Fruit fly (Drosophila melanogaster): ENCODE data around the gene PolA1.
A peak's percentile ranks its signal among the peaks of the same experiment; 100 is the strongest.

PolA1 gene

dm6 chr3R:21679310-21679709 is 7.8 kb upstream of the PolA1 start (continued):
- TF ChIP-seq dac (GFP tag; optimal IDR thresholded peaks at IDR 0.05) (no peak), CG6276 (GFP tag; optimal IDR thresholded peaks at IDR 0.05) (no peak), spab (GFP tag; optimal IDR thresholded peaks at IDR 0.05) (no peak), pdm3 (GFP tag; optimal IDR thresholded peaks at IDR 0.05) (peak; percentile 29), CG1621 (tag; optimal IDR thresholded peaks at IDR 0.05) (no peak), CG11762 (GFP tag; optimal IDR thresholded peaks at IDR 0.05; ENCODE audit: insufficient read depth) (peak; percentile 19), Eip78C (GFP tag) (peak; percentile 83), Smox (GFP tag; optimal IDR thresholded peaks at IDR 0.05) (peak; percentile 17), Sox14 (GFP tag; optimal IDR thresholded peaks at IDR 0.05) (peak; percentile 13), CG6808 (GFP tag; optimal IDR thresholded peaks at IDR 0.05) (peak; percentile 27), svp (GFP tag) (no peak), CG34406 (GFP tag; optimal IDR thresholded peaks at IDR 0.05) (peak; percentile 19)

- no peak for TF ChIP-seq Hr38 (GFP tag; optimal IDR thresholded peaks at IDR 0.05)
- no peak for TF ChIP-seq CG8632 (GFP tag; optimal IDR thresholded peaks at IDR 0.05)
- TF ChIP-seq CG16779 (tag; optimal IDR thresholded peaks at IDR 0.05), result no peak
- no peak for TF ChIP-seq fd59A (GFP tag; optimal IDR thresholded peaks at IDR 0.05)
- TF ChIP-seq acj6 (GFP tag; optimal IDR thresholded peaks at IDR 0.05), result no peak
- no peak for TF ChIP-seq CG34406 (GFP tag; optimal IDR thresholded peaks at IDR 0.05)
- no peak for TF ChIP-seq spab (GFP tag; optimal IDR thresholded peaks at IDR 0.05)
- TF ChIP-seq Met (GFP tag; optimal IDR thresholded peaks at IDR 0.05), result no peak
- TF ChIP-seq esn (GFP tag; optimal IDR thresholded peaks at IDR 0.05), result no peak
- TF ChIP-seq Sox15 (GFP tag; optimal IDR thresholded peaks at IDR 0.05), result no peak
- TF ChIP-seq CG11902 (GFP tag; optimal IDR thresholded peaks at IDR 0.05), result no peak
- no peak for TF ChIP-seq OdsH (GFP tag; optimal IDR thresholded peaks at IDR 0.05)
- no peak for TF ChIP-seq CG10669 (GFP tag; optimal IDR thresholded peaks at IDR 0.05)
- no peak for TF ChIP-seq CG11762 (GFP tag; optimal IDR thresholded peaks at IDR 0.05; ENCODE audit: insufficient read depth)
- TF ChIP-seq Sox14 (GFP tag; optimal IDR thresholded peaks at IDR 0.05), result no peak
Observed at dm6 chr3R:21665404-21665803, 6.1 kb downstream of the PolA1 start.

- TF ChIP-seq spab (GFP tag; optimal IDR thresholded peaks at IDR 0.05), result no peak
Observed at dm6 chr3R:21664089-21664488, 7.5 kb downstream of the PolA1 start, which contains the start of gene Jhbp16. Gene Jhbp16 (plus strand): TSS chr3R:21664389.

dm6 chr3R:21662501-21663007 is 9.0 kb downstream of the PolA1 start, which contains the start of gene Archease:
Gene Archease (minus strand): TSS chr3R:21662972.
- TF ChIP-seq Lpt (GFP tag; optimal IDR thresholded peaks at IDR 0.05) (peak; percentile 26), CG10631 (GFP tag; optimal IDR thresholded peaks at IDR 0.05) (peak; percentile 41), CG6854 (GFP tag; optimal IDR thresholded peaks at IDR 0.05) (peak; percentile 48), CG6276 (GFP tag; optimal IDR thresholded peaks at IDR 0.05) (no peak), fd59A (GFP tag; optimal IDR thresholded peaks at IDR 0.05) (no peak), Ets21C (GFP tag; optimal IDR thresholded peaks at IDR 0.05) (no peak), CG9139 (GFP tag; optimal IDR thresholded peaks at IDR 0.05) (no peak), Hr39 (GFP tag; optimal IDR thresholded peaks at IDR 0.05) (peak; percentile 30), fd85E (GFP tag; optimal IDR thresholded peaks at IDR 0.05) (no peak), Sox14 (GFP tag; optimal IDR thresholded peaks at IDR 0.05) (no peak), CG8632 (GFP tag; optimal IDR thresholded peaks at IDR 0.05) (peak; percentile 68), eg (GFP tag; IDR thresholded peaks at IDR 0.05) (peak; percentile 77), esn (GFP tag; optimal IDR thresholded peaks at IDR 0.05) (peak; percentile 78), Eip93F (GFP tag; optimal IDR thresholded peaks at IDR 0.05) (no peak), dsx (GFP tag; optimal IDR thresholded peaks at IDR 0.05; ENCODE audit: poor library complexity, severe bottlenecking) (peak; percentile 60), CG32006 (GFP tag; optimal IDR thresholded peaks at IDR 0.05) (no peak), CG10669 (GFP tag; optimal IDR thresholded peaks at IDR 0.05) (no peak), CG3919 (GFP tag; optimal IDR thresholded peaks at IDR 0.05) (peak; percentile 75), salr (GFP tag; optimal IDR thresholded peaks at IDR 0.05) (no peak), dac (GFP tag; optimal IDR thresholded peaks at IDR 0.05) (no peak), Eip78C (GFP tag) (peak; percentile 93), CG6808 (GFP tag; optimal IDR thresholded peaks at IDR 0.05) (no peak), lz (GFP tag; optimal IDR thresholded peaks at IDR 0.05) (peak; percentile 60), CG3032 (tag; optimal IDR thresholded peaks at IDR 0.05) (peak; percentile 61), achi (GFP tag; optimal IDR thresholded peaks at IDR 0.05) (no peak), Sox102F (GFP tag; optimal IDR thresholded peaks at IDR 0.05) (no peak), CG11294 (GFP tag; IDR thresholded peaks at IDR 0.05) (no peak), CG1621 (tag; optimal IDR thresholded peaks at IDR 0.05) (no peak), CG4318 (GFP tag; optimal IDR thresholded peaks at IDR 0.05) (no peak), Smox (GFP tag; optimal IDR thresholded peaks at IDR 0.05) (peak; percentile 72), CG31627 (GFP tag; optimal IDR thresholded peaks at IDR 0.05) (peak; percentile 52), Gug (GFP tag; IDR thresholded peaks at IDR 0.05) (no peak), CG34406 (GFP tag; optimal IDR thresholded peaks at IDR 0.05) (no peak), Met (GFP tag; optimal IDR thresholded peaks at IDR 0.05) (no peak)
